Worm (Caenorhabditis elegans): ENCODE results near the gene unc-69.

ce11 chrIII:10333961-10334542 lies 15.3 kb downstream of the unc-69 start, which contains the start of the genes jmjd-4 and mev-1:
- TF ChIP-seq ama-1 (optimal IDR thresholded peaks at IDR 0.05) = no peak
- TF ChIP-seq tra-4 (tag; optimal IDR thresholded peaks at IDR 0.05) = no peak
- no peak for TF ChIP-seq hmg-4 (GFP tag; optimal IDR thresholded peaks at IDR 0.05)
- no peak for TF ChIP-seq hmbx-1 (tag; optimal IDR thresholded peaks at IDR 0.05)
- TF ChIP-seq ets-7 (tag; optimal IDR thresholded peaks at IDR 0.05) = no peak
- peak; percentile 23 for TF ChIP-seq ceh-36 (tag; optimal IDR thresholded peaks at IDR 0.05)
- TF ChIP-seq scrt-1 (GFP tag; IDR thresholded peaks at IDR 0.05) = no peak
- no peak for TF ChIP-seq ceh-13 (GFP tag; optimal IDR thresholded peaks at IDR 0.05)
- TF ChIP-seq F13C5.2 (tag; optimal IDR thresholded peaks at IDR 0.05) = peak; percentile 73
